Worm (Caenorhabditis elegans): ENCODE results near the gene ral-1.

DNA sequence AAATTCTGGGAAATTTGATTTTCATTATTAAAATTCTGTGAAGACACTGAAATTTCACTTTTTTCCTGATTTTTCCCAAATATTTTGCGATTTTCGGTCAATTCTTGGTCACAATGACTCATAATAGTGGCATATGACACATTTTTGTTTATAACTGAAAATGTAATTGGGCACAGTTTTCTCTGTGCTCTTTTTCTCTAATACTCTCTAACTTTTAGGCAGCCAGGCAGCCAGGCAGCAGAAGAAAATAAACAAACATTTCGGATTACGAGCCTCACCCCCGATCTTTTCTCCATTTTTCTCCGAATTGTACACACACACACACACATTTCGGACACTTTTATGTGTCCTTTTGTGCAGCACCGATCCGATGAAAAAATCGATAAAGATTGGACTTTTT is 3.7 kb upstream of the ral-1 start:
- no peak for TF ChIP-seq nhr-77 (tag; optimal IDR thresholded peaks at IDR 0.05)
- TF ChIP-seq zag-1 (tag; optimal IDR thresholded peaks at IDR 0.05), result no peak
- no peak for TF ChIP-seq nhr-11 (tag; optimal IDR thresholded peaks at IDR 0.05)
- TF ChIP-seq ceh-82 (tag; optimal IDR thresholded peaks at IDR 0.05), result no peak
- no peak for TF ChIP-seq lin-15B (tag; optimal IDR thresholded peaks at IDR 0.05)
